Worm (Caenorhabditis elegans) whole organism, early embryonic: ENCODE results near the gene scl-26.
A peak's percentile ranks its signal among the peaks of the same experiment; 100 is the strongest.

Experiments
- B0310.2 ChIP-seq: sonication (generic microtip); optimal IDR thresholded peaks from 2 replicates; lab custom pipeline; 2016; ENCODE audit warnings: mild to moderate bottlenecking, missing genetic modification characterization, missing compliant biosample characterization
- F13C5.2 ChIP-seq: sonication (generic microtip); optimal IDR thresholded peaks from 2 replicates; lab custom pipeline; 2017; ENCODE audit warnings: mild to moderate bottlenecking, missing genetic modification characterization, inconsistent platforms, missing compliant biosample characterization
- aly-1 ChIP-seq: sonication (generic microtip); optimal IDR thresholded peaks from 2 replicates; lab custom pipeline; 2016; ENCODE audit warnings: missing genetic modification characterization, missing compliant biosample characterization
- ama-1 ChIP-seq: fragments of 150-350 bp; optimal IDR thresholded peaks from 2 replicates; lab custom pipeline; 2014
- ceh-13 ChIP-seq: fragments of 200-800 bp; sonication (Bioruptor generic); optimal IDR thresholded peaks from 2 replicates; lab custom pipeline; 2018; ENCODE audit warnings: mild to moderate bottlenecking, missing genetic modification characterization, missing compliant biosample characterization
- ceh-36 ChIP-seq: sonication (generic microtip); optimal IDR thresholded peaks from 2 replicates; lab custom pipeline; 2016; ENCODE audit warnings: missing genetic modification characterization, inconsistent platforms, missing compliant biosample characterization
- ets-7 ChIP-seq: sonication (generic microtip); optimal IDR thresholded peaks from 2 replicates; lab custom pipeline; 2016; ENCODE audit warnings: missing genotype, missing genetic modification characterization, missing compliant biosample characterization
- flt-1 ChIP-seq: fragments of 200-800 bp; sonication (Bioruptor generic); IDR thresholded peaks from 2 replicates; pipeline ENCODE4 v1.3.6; 2022; ENCODE audit warnings: missing genetic modification characterization, missing compliant biosample characterization
- hmbx-1 ChIP-seq: sonication (generic microtip); optimal IDR thresholded peaks from 2 replicates; lab custom pipeline; 2016; ENCODE audit warnings: mild to moderate bottlenecking, missing genetic modification characterization, missing compliant biosample characterization
- hmg-4 ChIP-seq: fragments of 200-800 bp; sonication (Bioruptor generic); optimal IDR thresholded peaks from 2 replicates; lab custom pipeline; 2018; ENCODE audit warnings: mild to moderate bottlenecking, missing genetic modification characterization, missing compliant biosample characterization
- hnd-1 ChIP-seq: sonication (generic microtip); optimal IDR thresholded peaks from 2 replicates; lab custom pipeline; 2016; ENCODE audit warnings: missing genetic modification characterization, missing compliant biosample characterization
- pes-1 ChIP-seq: fragments of 200-800 bp; sonication (Bioruptor generic); IDR thresholded peaks from 2 replicates; pipeline ENCODE4 v1.3.6; 2022; ENCODE audit warnings: missing genetic modification reagents, missing genetic modification characterization, missing compliant biosample characterization
- scrt-1 ChIP-seq: fragments of 200-800 bp; sonication (Bioruptor generic); IDR thresholded peaks from 2 replicates; pipeline ENCODE4 v1.3.6; 2022; ENCODE audit warnings: missing genetic modification characterization, missing compliant biosample characterization
- sea-1 ChIP-seq: fragments of 200-800 bp; sonication (Bioruptor generic); conservative IDR thresholded peaks from 2 replicates; pipeline ENCODE4 v1.3.6; 2022; ENCODE audit warnings: missing genetic modification characterization, missing compliant biosample characterization
- tbx-11 ChIP-seq: fragments of 200-800 bp; sonication (Bioruptor generic); IDR thresholded peaks from 2 replicates; pipeline ENCODE4 v1.3.6; 2022; ENCODE audit warnings: missing genetic modification characterization, missing compliant biosample characterization
- tbx-37 ChIP-seq: fragments of 200-800 bp; sonication (Bioruptor generic); conservative IDR thresholded peaks from 2 replicates; pipeline ENCODE4 v1.3.6; 2022; ENCODE audit warnings: missing genetic modification reagents, missing genetic modification characterization, missing compliant biosample characterization
- tra-4 ChIP-seq: sonication (generic microtip); optimal IDR thresholded peaks from 2 replicates; lab custom pipeline; 2017; ENCODE audit warnings: missing genetic modification characterization, missing compliant biosample characterization

scl-26 gene

ce11 chrV:7603404-7603803 is 2.1 kb upstream of the scl-26 start, which contains the start of gene C50E3.11:
Gene C50E3.11 (minus strand): TSS chrV:7603486.
- TF ChIP-seq tra-4 (tag; lab: Kevin White, UChicago) (no peak), aly-1 (no peak), F13C5.2 (tag; lab: Kevin White, UChicago) (no peak), ceh-36 (no peak), hmbx-1 (tag; lab: Kevin White, UChicago) (no peak), ets-7 (tag; lab: Kevin White, UChicago) (no peak)

- TF ChIP-seq ama-1 (lab: Kevin White, UChicago): no peak
- no peak for TF ChIP-seq sea-1
- TF ChIP-seq aly-1: no peak
- no peak for TF ChIP-seq flt-1 (GFP tag; lab: Robert Waterston, UW)
- TF ChIP-seq ets-7 (tag; lab: Kevin White, UChicago): no peak
- TF ChIP-seq tbx-37 (GFP tag; lab: Robert Waterston, UW): no peak
- TF ChIP-seq hnd-1 (tag; lab: Kevin White, UChicago): no peak
- TF ChIP-seq tbx-11 (GFP tag; lab: Robert Waterston, UW): no peak
- TF ChIP-seq tra-4 (tag; lab: Kevin White, UChicago): no peak
- TF ChIP-seq ceh-36: no peak
- TF ChIP-seq ceh-13 (GFP tag; lab: Kevin White, UChicago): no peak
- no peak for TF ChIP-seq B0310.2
- TF ChIP-seq pes-1: no peak
- no peak for TF ChIP-seq hmbx-1 (tag; lab: Kevin White, UChicago)
- no peak for TF ChIP-seq F13C5.2 (tag; lab: Kevin White, UChicago)
- no peak for TF ChIP-seq scrt-1 (GFP tag; lab: Robert Waterston, UW)
- TF ChIP-seq hmg-4 (GFP tag; lab: Kevin White, UChicago): no peak
These were observed 1.2 kb downstream of the scl-26 start, which contains the start of gene C50E3.9 for ce11 chrV:7600149-7600548. Gene C50E3.9 (minus strand): TSS chrV:7600249.

- TF ChIP-seq tbx-37 (GFP tag; lab: Robert Waterston, UW) (no peak), tra-4 (tag; lab: Kevin White, UChicago) (no peak), pes-1 (no peak), ama-1 (lab: Kevin White, UChicago) (no peak), F13C5.2 (tag; lab: Kevin White, UChicago) (no peak), tbx-11 (GFP tag; lab: Robert Waterston, UW) (no peak), hmg-4 (GFP tag; lab: Kevin White, UChicago) (no peak), ets-7 (tag; lab: Kevin White, UChicago) (no peak), flt-1 (GFP tag; lab: Robert Waterston, UW) (no peak), hmbx-1 (tag; lab: Kevin White, UChicago) (no peak), ceh-13 (GFP tag; lab: Kevin White, UChicago) (no peak), ceh-36 (no peak), hnd-1 (tag; lab: Kevin White, UChicago) (no peak), B0310.2 (no peak), sea-1 (no peak), scrt-1 (GFP tag; lab: Robert Waterston, UW) (no peak), aly-1 (no peak)
These were observed 3.1 kb downstream of the scl-26 start, which contains the start of gene C50E3.7 for ce11 chrV:7598269-7598668. Gene C50E3.7 (minus strand): TSS chrV:7598369.

ce11 chrV:7595132-7595531 is 6.2 kb downstream of the scl-26 start:
- TF ChIP-seq sea-1: no peak
- no peak for TF ChIP-seq B0310.2
- TF ChIP-seq ets-7 (tag; lab: Kevin White, UChicago): no peak
- TF ChIP-seq hmbx-1 (tag; lab: Kevin White, UChicago): no peak
- TF ChIP-seq ama-1 (lab: Kevin White, UChicago): no peak
- no peak for TF ChIP-seq tra-4 (tag; lab: Kevin White, UChicago)
- no peak for TF ChIP-seq ceh-36
- TF ChIP-seq aly-1: no peak
- TF ChIP-seq hnd-1 (tag; lab: Kevin White, UChicago): no peak
- no peak for TF ChIP-seq scrt-1 (GFP tag; lab: Robert Waterston, UW)
- no peak for TF ChIP-seq F13C5.2 (tag; lab: Kevin White, UChicago)

ce11 chrV:7590454-7590853 is 10.9 kb downstream of the scl-26 start, which contains the start of gene C50E3.6:
Gene C50E3.6 (minus strand): TSS chrV:7590554.
- TF ChIP-seq aly-1: no peak

ce11 chrV:7587637-7588036 is 13.7 kb downstream of the scl-26 start, which contains the start of the genes F19F10.11 and C50E3.5:
Gene F19F10.11 (minus strand): TSS chrV:7587704.
Gene C50E3.5 (plus strand): TSS chrV:7587996.
- peak; percentile 34 for TF ChIP-seq F13C5.2 (tag; lab: Kevin White, UChicago)
- TF ChIP-seq ceh-13 (GFP tag; lab: Kevin White, UChicago): no peak

- TF ChIP-seq pes-1 (no peak), hnd-1 (tag; lab: Kevin White, UChicago) (no peak), flt-1 (GFP tag; lab: Robert Waterston, UW) (no peak), hmbx-1 (tag; lab: Kevin White, UChicago) (no peak), tbx-37 (GFP tag; lab: Robert Waterston, UW) (no peak), tbx-11 (GFP tag; lab: Robert Waterston, UW) (no peak), B0310.2 (no peak), scrt-1 (GFP tag; lab: Robert Waterston, UW) (no peak), F13C5.2 (tag; lab: Kevin White, UChicago) (no peak), ceh-36 (no peak), ama-1 (lab: Kevin White, UChicago) (no peak), sea-1 (no peak), ets-7 (tag; lab: Kevin White, UChicago) (no peak), tra-4 (tag; lab: Kevin White, UChicago) (no peak), hmg-4 (GFP tag; lab: Kevin White, UChicago) (no peak), aly-1 (no peak), ceh-13 (GFP tag; lab: Kevin White, UChicago) (no peak)
These were observed 21.0 kb downstream of the scl-26 start, which contains the start of gene ets-6 for ce11 chrV:7580378-7580777. Gene ets-6 (minus strand): TSS chrV:7580546.

ce11 chrV:7575563-7575962 is 25.8 kb downstream of the scl-26 start, which contains the start of the genes snu-66 and ints-9:
Gene snu-66 (minus strand): TSS chrV:7575670.
Gene ints-9 (plus strand): TSS chrV:7575802.
- TF ChIP-seq ceh-36: no peak
- TF ChIP-seq tbx-11 (GFP tag; lab: Robert Waterston, UW): no peak
- TF ChIP-seq aly-1: no peak
- TF ChIP-seq ets-7 (tag; lab: Kevin White, UChicago): no peak
- TF ChIP-seq flt-1 (GFP tag; lab: Robert Waterston, UW): no peak
- TF ChIP-seq sea-1: no peak
- no peak for TF ChIP-seq tra-4 (tag; lab: Kevin White, UChicago)
- TF ChIP-seq hmg-4 (GFP tag; lab: Kevin White, UChicago): no peak
- TF ChIP-seq B0310.2: no peak
- no peak for TF ChIP-seq hmbx-1 (tag; lab: Kevin White, UChicago)
- no peak for TF ChIP-seq scrt-1 (GFP tag; lab: Robert Waterston, UW)
- TF ChIP-seq hnd-1 (tag; lab: Kevin White, UChicago): no peak
- no peak for TF ChIP-seq tbx-37 (GFP tag; lab: Robert Waterston, UW)
- no peak for TF ChIP-seq pes-1
- no peak for TF ChIP-seq ceh-13 (GFP tag; lab: Kevin White, UChicago)
- TF ChIP-seq F13C5.2 (tag; lab: Kevin White, UChicago): no peak
